Worm (Caenorhabditis elegans) whole organism, young adult: Measurements from ENCODE around the gene ttr-47.
A peak's percentile ranks its signal among the peaks of the same experiment; 100 is the strongest.

Experiments
- B0035.1 ChIP-seq: sonication (generic microtip); optimal IDR thresholded peaks from 2 replicates; lab custom pipeline; 2016; ENCODE audit warnings: missing genetic modification characterization, mild to moderate bottlenecking, missing compliant biosample characterization, missing genotype, missing genetic modification reagents
- B0336.3 ChIP-seq: fragments of 200-800 bp; sonication (Bioruptor generic); IDR thresholded peaks from 2 replicates; pipeline ENCODE4 v1.3.6; 2022; ENCODE audit warnings: missing genetic modification characterization, missing compliant biosample characterization
- D2030.7 ChIP-seq: fragments of 200-800 bp; sonication (Bioruptor generic); IDR thresholded peaks from 2 replicates; pipeline ENCODE4 v1.3.6; 2022; ENCODE audit warnings: missing genetic modification reagents, missing genetic modification characterization, missing compliant biosample characterization
- F10E7.11 ChIP-seq: sonication (generic microtip); optimal IDR thresholded peaks from 2 replicates; lab custom pipeline; 2017; ENCODE audit warnings: mild to moderate bottlenecking, missing genetic modification characterization, moderate library complexity, missing compliant biosample characterization
- F22D6.2 ChIP-seq: sonication (generic microtip); optimal IDR thresholded peaks from 2 replicates; lab custom pipeline; 2016; ENCODE audit warnings: mild to moderate bottlenecking, missing genetic modification characterization, missing compliant biosample characterization
- Y53G8AR.9 ChIP-seq: fragments of 200-800 bp; sonication (Bioruptor generic); conservative IDR thresholded peaks from 2 replicates; pipeline ENCODE4 v1.3.6; 2022; ENCODE audit warnings: missing genetic modification reagents, missing genetic modification characterization, missing compliant biosample characterization
- Y95B8A.8 ChIP-seq: fragments of 200-800 bp; sonication (Bioruptor generic); IDR thresholded peaks from 2 replicates; pipeline ENCODE4 v1.3.6; 2022; ENCODE audit warnings: missing genetic modification reagents, missing genetic modification characterization, missing compliant biosample characterization
- ZK185.1 ChIP-seq: sonication (generic microtip); optimal IDR thresholded peaks from 2 replicates; lab custom pipeline; 2016; ENCODE audit warnings: mild to moderate bottlenecking, missing genetic modification characterization, missing compliant biosample characterization; ENCODE audit not compliant: poor library complexity, severe bottlenecking
- ama-1 ChIP-seq, 3 experiments: fragments of 150-350 bp in 1 of 3; sonication (generic microtip) in 2 of 3; optimal IDR thresholded peaks; 2 replicates each; lab custom pipeline; 2014 to 2018; ENCODE audit warnings: missing biosample characterization in 2 of 3, missing genetic modification characterization in 2 of 3, missing genetic modification reagents in 2 of 3
- attf-3 ChIP-seq: fragments of 200-800 bp; sonication (Bioruptor generic); conservative IDR thresholded peaks from 2 replicates; pipeline ENCODE4 v1.3.6; 2022; ENCODE audit warnings: missing genetic modification reagents, missing genetic modification characterization, missing compliant biosample characterization
- bed-1 ChIP-seq: fragments of 200-800 bp; sonication (Bioruptor generic); IDR thresholded peaks from 2 replicates; pipeline ENCODE4 v1.3.6; 2022; ENCODE audit warnings: missing genetic modification reagents, missing genetic modification characterization, missing compliant biosample characterization
- bed-2 ChIP-seq: fragments of 200-800 bp; sonication (Bioruptor generic); IDR thresholded peaks from 2 replicates; pipeline ENCODE4 v1.3.6; 2022; ENCODE audit warnings: missing genetic modification reagents, missing genetic modification characterization, missing compliant biosample characterization
- cebp-1 ChIP-seq, 2 experiments: fragments of 200-800 bp in 1 of 2; sonication (Bioruptor generic) in 1 of 2; sonication (generic microtip) in 1 of 2; IDR thresholded peaks in 1 of 2; optimal IDR thresholded peaks in 1 of 2; 2 replicates each; pipeline versions ENCODE4 v1.3.6 to Lab custom; 2017 to 2022; ENCODE audit warnings: missing compliant biosample characterization in 2 of 2, missing genetic modification characterization in 2 of 2, mild to moderate bottlenecking in 1 of 2, missing genetic modification reagents in 1 of 2, moderate library complexity in 1 of 2
- ceh-100 ChIP-seq: fragments of 200-800 bp; sonication (Bioruptor generic); IDR thresholded peaks from 2 replicates; pipeline ENCODE4 v1.3.6; 2022; ENCODE audit warnings: missing genetic modification reagents, missing genetic modification characterization, missing compliant biosample characterization
- ceh-40 ChIP-seq: fragments of 200-800 bp; sonication (Bioruptor generic); IDR thresholded peaks from 2 replicates; pipeline ENCODE4 v1.3.6; 2022; ENCODE audit warnings: missing genetic modification characterization, missing compliant biosample characterization
- chd-7 ChIP-seq: sonication (generic microtip); optimal IDR thresholded peaks from 2 replicates; lab custom pipeline; 2016; ENCODE audit warnings: mild to moderate bottlenecking, missing genetic modification characterization, moderate library complexity, missing compliant biosample characterization
- egl-18 ChIP-seq: fragments of 200-800 bp; sonication (Bioruptor generic); IDR thresholded peaks from 2 replicates; pipeline ENCODE4 v1.3.6; 2022; ENCODE audit warnings: missing genetic modification reagents, missing genetic modification characterization, missing compliant biosample characterization
- egrh-3 ChIP-seq: fragments of 200-800 bp; sonication (Bioruptor generic); IDR thresholded peaks from 2 replicates; pipeline ENCODE4 v1.3.6; 2022; ENCODE audit warnings: missing genetic modification reagents, missing genetic modification characterization, missing compliant biosample characterization
- ekl-4 ChIP-seq: fragments of 200-800 bp; sonication (Bioruptor generic); IDR thresholded peaks from 2 replicates; pipeline ENCODE4 v1.3.6; 2022; ENCODE audit warnings: missing genetic modification reagents, missing genetic modification characterization, missing compliant biosample characterization
- gei-17 ChIP-seq: fragments of 200-800 bp; sonication (Bioruptor generic); optimal IDR thresholded peaks from 2 replicates; lab custom pipeline; 2018; ENCODE audit warnings: mild to moderate bottlenecking, missing genetic modification characterization, missing compliant biosample characterization
- hrde-1 ChIP-seq: sonication (generic microtip); optimal IDR thresholded peaks from 2 replicates; lab custom pipeline; 2016; ENCODE audit warnings: missing genetic modification characterization, mild to moderate bottlenecking, missing compliant biosample characterization, moderate library complexity, missing genotype, missing genetic modification reagents, borderline replicate concordance
- let-607 ChIP-seq, 2 experiments: fragments of 200-800 bp in 1 of 2; sonication (Bioruptor generic) in 1 of 2; sonication (generic microtip) in 1 of 2; optimal IDR thresholded peaks; 2 replicates each; lab custom pipeline; 2016 to 2018; ENCODE audit warnings: mild to moderate bottlenecking in 2 of 2, missing compliant biosample characterization in 2 of 2, missing genetic modification characterization in 2 of 2, moderate library complexity in 2 of 2, missing genotype in 1 of 2
- lin-35 ChIP-seq, 3 experiments: fragments of 150-350 bp in 2 of 3; sonication (generic microtip) in 1 of 3; optimal IDR thresholded peaks; 2 replicates each; lab custom pipeline; 2014 to 2018; ENCODE audit warnings: missing biosample characterization in 3 of 3, missing genetic modification characterization in 3 of 3, missing genetic modification reagents in 3 of 3
- lin-40 ChIP-seq: sonication (generic microtip); optimal IDR thresholded peaks from 2 replicates; lab custom pipeline; 2016; ENCODE audit warnings: missing genetic modification characterization, mild to moderate bottlenecking, missing compliant biosample characterization, missing genotype, missing genetic modification reagents
- madf-10 ChIP-seq: sonication (generic microtip); optimal IDR thresholded peaks from 2 replicates; lab custom pipeline; 2016; ENCODE audit warnings: mild to moderate bottlenecking, missing genetic modification characterization, missing compliant biosample characterization
- madf-6 ChIP-seq: fragments of 200-800 bp; sonication (Bioruptor generic); IDR thresholded peaks from 2 replicates; pipeline ENCODE4 v1.3.6; 2022; ENCODE audit warnings: missing genetic modification reagents, missing genetic modification characterization, missing compliant biosample characterization
- mcd-1 ChIP-seq: fragments of 200-800 bp; sonication (Bioruptor generic); IDR thresholded peaks from 2 replicates; pipeline ENCODE4 v1.3.6; 2022; ENCODE audit warnings: missing genetic modification reagents, missing genetic modification characterization, missing compliant biosample characterization
- mxl-1 ChIP-seq: sonication (generic microtip); optimal IDR thresholded peaks from 2 replicates; lab custom pipeline; 2016; ENCODE audit warnings: missing genetic modification characterization, missing compliant biosample characterization
- nfyb-1 ChIP-seq: fragments of 200-800 bp; sonication (Bioruptor generic); IDR thresholded peaks from 2 replicates; pipeline ENCODE4 v1.3.6; 2022; ENCODE audit warnings: missing genetic modification reagents, missing genetic modification characterization, missing compliant biosample characterization
- nhr-120 ChIP-seq: fragments of 200-800 bp; sonication (Bioruptor generic); IDR thresholded peaks from 2 replicates; pipeline ENCODE4 v1.3.6; 2022; ENCODE audit warnings: missing genetic modification characterization, missing compliant biosample characterization
- nhr-179 ChIP-seq: sonication (generic microtip); optimal IDR thresholded peaks from 2 replicates; lab custom pipeline; 2016; ENCODE audit warnings: mild to moderate bottlenecking, missing genetic modification characterization, missing compliant biosample characterization
- repo-1 ChIP-seq: sonication (generic microtip); optimal IDR thresholded peaks from 2 replicates; lab custom pipeline; 2017; ENCODE audit warnings: mild to moderate bottlenecking, missing genetic modification characterization, missing compliant biosample characterization
- rpc-1 ChIP-seq, 2 experiments: fragments of 150-350 bp in 1 of 2; sonication (generic microtip) in 1 of 2; optimal IDR thresholded peaks; 2 replicates each; lab custom pipeline; 2014 to 2018; ENCODE audit warnings: missing biosample characterization in 1 of 2, missing genetic modification characterization in 1 of 2, missing genetic modification reagents in 1 of 2, missing genotype in 1 of 2
- snpc-3.4 ChIP-seq: sonication (generic microtip); optimal IDR thresholded peaks from 2 replicates; lab custom pipeline; 2017; ENCODE audit warnings: missing genetic modification characterization, mild to moderate bottlenecking, missing compliant biosample characterization, antibody characterized with exemption, moderate library complexity, missing genotype, missing genetic modification reagents
- somi-1 ChIP-seq: fragments of 200-800 bp; sonication (Bioruptor generic); optimal IDR thresholded peaks from 2 replicates; lab custom pipeline; 2018; ENCODE audit warnings: mild to moderate bottlenecking, missing genetic modification characterization, missing compliant biosample characterization
- tlf-1 ChIP-seq: fragments of 200-800 bp; sonication (Bioruptor generic); optimal IDR thresholded peaks from 2 replicates; lab custom pipeline; 2018; ENCODE audit warnings: mild to moderate bottlenecking, missing genetic modification characterization, missing compliant biosample characterization
- unc-62 ChIP-seq: fragments of 150-350 bp; optimal IDR thresholded peaks from 2 replicates; lab custom pipeline; 2014; ENCODE audit warnings: missing biosample characterization, missing genetic modification reagents, missing genetic modification characterization
- xnd-1 ChIP-seq: sonication (generic microtip); optimal IDR thresholded peaks from 2 replicates; lab custom pipeline; 2016; ENCODE audit warnings: missing genotype, missing genetic modification reagents, missing genetic modification characterization, missing compliant biosample characterization
- zfh-2 ChIP-seq: fragments of 200-800 bp; sonication (Bioruptor generic); conservative IDR thresholded peaks from 2 replicates; pipeline ENCODE4 v1.3.6; 2022; ENCODE audit warnings: missing genetic modification reagents, missing genetic modification characterization, missing compliant biosample characterization
- zim-3 ChIP-seq: sonication (generic microtip); optimal IDR thresholded peaks from 2 replicates; lab custom pipeline; 2017; ENCODE audit warnings: mild to moderate bottlenecking, missing genetic modification characterization, moderate library complexity, missing compliant biosample characterization
- ztf-26 ChIP-seq: sonication (generic microtip); optimal IDR thresholded peaks from 2 replicates; lab custom pipeline; 2017; ENCODE audit warnings: missing genetic modification characterization, missing compliant biosample characterization
- ztf-28 ChIP-seq: fragments of 200-800 bp; sonication (Bioruptor generic); IDR thresholded peaks from 2 replicates; pipeline ENCODE4 v1.3.6; 2022; ENCODE audit warnings: missing genetic modification reagents, missing genetic modification characterization, missing compliant biosample characterization

The ttr-47 gene

DNA sequence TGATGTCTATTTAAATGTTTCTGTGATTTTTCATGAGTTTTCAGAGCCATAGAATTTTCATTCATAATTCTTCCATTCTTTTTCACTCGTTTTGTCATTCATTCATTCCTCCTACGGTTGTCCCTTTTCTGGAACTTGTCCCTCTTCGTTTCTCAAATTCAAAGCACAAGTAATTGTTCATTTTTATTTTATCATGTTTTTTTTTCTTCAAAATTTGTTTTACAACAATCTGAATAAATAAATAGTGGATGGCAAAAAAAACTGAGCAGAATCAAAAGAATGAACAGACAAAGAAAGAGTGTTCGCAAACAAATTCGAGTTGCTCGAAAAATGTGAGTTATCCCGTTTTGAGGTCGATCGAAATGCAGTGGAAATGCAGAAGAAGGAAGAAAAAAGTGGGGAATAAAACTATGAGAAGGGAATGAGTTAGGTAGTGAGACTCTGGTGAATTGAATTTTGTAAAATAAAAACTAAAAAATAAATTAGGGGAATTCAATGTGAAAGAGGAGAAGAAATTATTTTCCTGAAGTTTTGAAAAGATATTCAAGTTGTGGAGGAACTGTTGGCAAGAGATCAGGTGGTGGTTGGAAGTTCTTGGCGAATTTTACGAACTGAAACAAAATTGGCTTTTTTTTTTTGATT is 16.7 kb downstream of the ttr-47 start:
- TF ChIP-seq chd-7 (tag; lab: Kevin White, UChicago) (peak; percentile 48), ceh-40 (GFP tag; lab: Robert Waterston, UW) (0 out of 2 replicates have a peak, but pooled peaks have one; percentile 5), gei-17 (peak; percentile 59), repo-1 (tag; lab: Kevin White, UChicago) (peak; percentile 67), F22D6.2 (tag; lab: Kevin White, UChicago) (peak; percentile 5), mcd-1 (GFP tag; lab: Robert Waterston, UW) (peak; percentile 22; the same call in 1 of the 2 replicates), egl-18 (no peak), B0336.3 (GFP tag; lab: Robert Waterston, UW) (peak; percentile 18; the same call in 1 of the 2 replicates), lin-40 (tag; lab: Kevin White, UChicago) (peak; percentile 3), lin-35 (GFP tag; optimal IDR thresholded peaks at IDR 0.05; lab: Kevin White, UChicago) (no peak), ama-1 (optimal IDR thresholded peaks at IDR 0.05; lab: Kevin White, UChicago) (peak; percentile 93), ama-1 (GFP tag; optimal IDR thresholded peaks at IDR 0.05; lab: Kevin White, UChicago) (no peak), cebp-1 (GFP tag; IDR thresholded peaks at IDR 0.05; lab: Robert Waterston, UW) (no peak), cebp-1 (tag; optimal IDR thresholded peaks at IDR 0.05; lab: Kevin White, UChicago) (peak; percentile 43), B0035.1 (tag; lab: Kevin White, UChicago) (no peak), D2030.7 (no peak), ZK185.1 (tag; lab: Kevin White, UChicago) (peak; percentile 4), ztf-26 (peak; percentile 70), nhr-120 (GFP tag; lab: Robert Waterston, UW) (no peak), mxl-1 (tag; lab: Kevin White, UChicago) (no peak), Y53G8AR.9 (GFP tag; lab: Robert Waterston, UW) (peak; percentile 67; the same call in 1 of the 2 replicates), nfyb-1 (GFP tag; lab: Robert Waterston, UW) (peak; percentile 44; the same call in 1 of the 2 replicates), tlf-1 (peak; percentile 51), let-607 (tag; optimal IDR thresholded peaks at IDR 0.05; lab: Kevin White, UChicago) (peak in 1 of 2 experiments; percentile 36), ekl-4 (GFP tag; lab: Robert Waterston, UW) (0 out of 2 replicates have a peak, but pooled peaks have one; percentile 27), xnd-1 (no peak)

DNA sequence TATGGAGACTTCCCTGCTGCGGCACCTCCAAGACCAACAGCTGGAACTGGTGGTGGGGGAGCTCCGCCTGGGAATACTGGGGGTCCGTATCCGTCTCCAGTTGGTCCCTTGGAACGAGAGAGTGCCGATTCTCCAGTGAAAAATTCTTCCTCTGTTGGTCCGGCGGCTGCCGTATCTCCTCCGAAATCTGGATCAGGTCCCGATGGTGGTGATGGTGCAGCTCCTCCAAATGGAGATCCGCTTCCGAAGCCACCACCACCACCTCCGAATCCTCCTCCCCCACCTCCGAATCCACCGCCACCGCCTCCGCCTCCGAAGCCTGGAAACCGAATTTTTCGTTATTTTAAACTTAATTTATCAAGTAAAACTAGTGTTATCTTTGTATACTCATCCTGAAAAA is 17.5 kb downstream of the ttr-47 start:
- TF ChIP-seq zim-3 (tag; lab: Kevin White, UChicago) (no peak), egrh-3 (peak; percentile 83), zfh-2 (GFP tag; lab: Robert Waterston, UW) (peak; percentile 88)

DNA sequence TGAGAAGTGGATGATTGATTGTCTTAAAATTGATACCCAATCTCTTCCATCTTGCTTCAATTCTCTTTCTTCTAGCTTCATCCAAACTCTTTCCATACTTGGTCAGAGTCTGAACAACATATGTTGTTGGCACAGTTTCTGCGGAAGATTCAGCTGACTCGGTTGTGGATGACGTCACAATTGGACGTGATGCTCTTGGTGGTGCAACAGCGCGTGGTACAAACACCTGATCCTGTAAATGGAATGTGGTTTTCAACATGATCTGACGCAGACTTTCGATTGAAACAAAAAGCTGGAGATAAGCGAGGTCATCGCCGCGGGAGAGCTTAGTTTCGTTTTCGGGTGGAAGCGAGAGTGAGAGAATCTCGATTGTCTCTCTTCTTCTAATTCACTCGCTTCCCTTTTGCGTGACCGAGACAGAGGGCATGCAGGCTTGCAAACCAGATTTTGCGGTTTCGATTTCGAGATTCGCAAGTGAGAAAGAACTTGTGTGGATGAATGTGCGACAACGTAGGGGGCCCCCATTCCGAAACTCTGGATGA is 19.6 kb downstream of the ttr-47 start:
- TF ChIP-seq zfh-2 (GFP tag; lab: Robert Waterston, UW) (0 out of 2 replicates have a peak, but pooled peaks have one; percentile 27), nhr-179 (tag; lab: Kevin White, UChicago) (no peak)

DNA sequence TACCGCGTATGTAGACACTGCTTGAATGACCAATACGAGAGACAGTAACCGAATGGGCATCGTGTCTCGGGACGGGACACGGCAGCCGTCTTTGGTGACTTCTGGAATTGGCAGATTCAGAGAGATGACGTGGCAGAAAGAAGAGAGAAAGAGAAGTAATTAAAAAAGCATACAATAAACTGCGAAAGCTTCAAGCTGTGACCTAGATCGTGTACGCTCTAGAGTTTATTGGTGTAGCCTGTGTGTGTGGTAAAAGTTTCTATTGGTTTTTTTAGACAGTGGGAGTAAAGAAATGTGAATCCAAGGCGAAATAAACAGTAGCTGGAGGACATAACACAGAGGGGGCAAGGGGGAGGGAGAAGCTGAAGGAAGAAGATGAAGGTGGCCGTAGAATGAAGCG is 21.1 kb downstream of the ttr-47 start, which contains the start of gene T19A5.3:
Gene T19A5.3 (minus strand): TSS at position 101 of the 400 bp plus-strand sequence.
- no peak for TF ChIP-seq somi-1
- no peak for TF ChIP-seq F10E7.11
- no peak for TF ChIP-seq snpc-3.4 (tag; lab: Kevin White, UChicago)
- no peak for TF ChIP-seq bed-2 (GFP tag; lab: Robert Waterston, UW)
- TF ChIP-seq rpc-1 (optimal IDR thresholded peaks at IDR 0.05; lab: Kevin White, UChicago): no peak
- no peak for TF ChIP-seq rpc-1 (tag; optimal IDR thresholded peaks at IDR 0.05; lab: Kevin White, UChicago)
- TF ChIP-seq unc-62 (GFP tag; lab: Kevin White, UChicago): no peak
- no peak for TF ChIP-seq attf-3 (GFP tag; lab: Robert Waterston, UW)
- no peak for TF ChIP-seq madf-6
- no peak for TF ChIP-seq ceh-100
- TF ChIP-seq madf-10: no peak
- no peak for TF ChIP-seq bed-1 (GFP tag; lab: Robert Waterston, UW)
- no peak for TF ChIP-seq Y95B8A.8
- TF ChIP-seq ztf-28 (GFP tag; lab: Robert Waterston, UW): no peak
- TF ChIP-seq hrde-1: no peak
